Fruit fly (Drosophila melanogaster) whole organism, embryonic: Measurements from ENCODE around the gene CG13008.

Source experiments
- Adf1 ChIP-seq: fragments of 200-800 bp; sonication (Bioruptor generic); IDR thresholded peaks from 2 replicates; pipeline ENCODE4 v1.3.6; 2022; ENCODE audit warnings: missing biosample characterization, missing genetic modification characterization
- CG10543 ChIP-seq: fragments of 200-800 bp; sonication (Bioruptor generic); optimal IDR thresholded peaks from 3 replicates; lab custom pipeline; 2017; ENCODE audit warnings: missing biosample characterization, mild to moderate bottlenecking, missing genetic modification characterization, moderate library complexity
- CG11093 ChIP-seq: fragments of 200-800 bp; sonication (Bioruptor generic); IDR thresholded peaks from 3 replicates; pipeline ENCODE4 v1.3.6; 2022; ENCODE audit warnings: missing biosample characterization, missing genetic modification characterization
- CG11398 ChIP-seq: fragments of 200-800 bp; sonication (Bioruptor generic); optimal IDR thresholded peaks from 2 replicates; lab custom pipeline; 2016; ENCODE audit warnings: missing biosample characterization, missing genetic modification characterization
- CG16813 ChIP-seq: fragments of 200-800 bp; sonication (Bioruptor generic); IDR thresholded peaks from 3 replicates; pipeline ENCODE4 v1.3.6; 2022; ENCODE audit warnings: missing biosample characterization, missing genetic modification characterization; ENCODE audit not compliant: partially characterized antibody
- CG17328 ChIP-seq: fragments of 200-800 bp; sonication (Bioruptor generic); IDR thresholded peaks from 2 replicates; pipeline ENCODE4 v1.3.6; 2022; ENCODE audit warnings: missing biosample characterization, missing genetic modification characterization
- CG17829 ChIP-seq: fragments of 200-800 bp; optimal IDR thresholded peaks from 2 replicates; lab custom pipeline; 2019; ENCODE audit warnings: missing biosample characterization, mild to moderate bottlenecking, missing genetic modification characterization, moderate library complexity
- CG18599 ChIP-seq: fragments of 200-800 bp; sonication (Bioruptor generic); optimal IDR thresholded peaks from 3 replicates; lab custom pipeline; 2017; ENCODE audit warnings: missing biosample characterization, missing genetic modification characterization, mild to moderate bottlenecking, moderate library complexity, missing genetic modification reagents
- CG2678 ChIP-seq: fragments of 200-800 bp; sonication (Bioruptor generic); optimal IDR thresholded peaks from 3 replicates; lab custom pipeline; 2019; ENCODE audit warnings: missing biosample characterization, mild to moderate bottlenecking, missing genetic modification characterization, moderate library complexity
- CG4854 ChIP-seq: fragments of 200-800 bp; sonication (Bioruptor generic); optimal IDR thresholded peaks from 2 replicates; lab custom pipeline; 2016; ENCODE audit warnings: missing biosample characterization, missing genetic modification characterization, inconsistent platforms
- CG6272 ChIP-seq: fragments of 200-800 bp; sonication (Bioruptor generic); IDR thresholded peaks from 2 replicates; pipeline ENCODE4 v1.3.6; 2022; ENCODE audit warnings: missing biosample characterization, missing genetic modification characterization
- CG7745 ChIP-seq: fragments of 200-800 bp; sonication (Bioruptor generic); optimal IDR thresholded peaks from 2 replicates; lab custom pipeline; 2018; ENCODE audit warnings: missing biosample characterization, mild to moderate bottlenecking, missing genetic modification characterization, moderate library complexity
- CG8089 ChIP-seq: fragments of 200-800 bp; sonication (Bioruptor generic); optimal IDR thresholded peaks from 3 replicates; lab custom pipeline; 2016; ENCODE audit warnings: missing biosample characterization, missing genetic modification characterization
- CG8388 ChIP-seq: fragments of 200-800 bp; sonication (Bioruptor generic); optimal IDR thresholded peaks from 2 replicates; lab custom pipeline; 2019; ENCODE audit warnings: missing biosample characterization, mild to moderate bottlenecking, missing genetic modification characterization, moderate library complexity
- CG9215 ChIP-seq: fragments of 200-800 bp; sonication (Bioruptor generic); IDR thresholded peaks from 2 replicates; pipeline ENCODE4 v1.3.6; 2022; ENCODE audit warnings: missing biosample characterization, missing genetic modification characterization
- Dbx ChIP-seq: fragments of 200-800 bp; sonication (Bioruptor generic); IDR thresholded peaks from 3 replicates; pipeline ENCODE4 v1.3.6; 2022; ENCODE audit warnings: missing biosample characterization, missing genetic modification characterization
- Dll ChIP-seq: fragments of 200-800 bp; sonication (Bioruptor generic); IDR thresholded peaks from 4 replicates; pipeline ENCODE4 v1.3.6; 2022; ENCODE audit warnings: missing biosample characterization, missing genetic modification characterization; ENCODE audit not compliant: partially characterized antibody
- Dp ChIP-seq: fragments of 200-800 bp; sonication (Bioruptor generic); optimal IDR thresholded peaks from 2 replicates; lab custom pipeline; 2018; ENCODE audit warnings: missing biosample characterization, mild to moderate bottlenecking, missing genetic modification characterization, moderate library complexity
- Dref ChIP-seq: fragments of 200-800 bp; sonication (Bioruptor generic); IDR thresholded peaks from 2 replicates; pipeline ENCODE4 v1.3.6; 2022; ENCODE audit warnings: missing biosample characterization, missing genetic modification characterization
- Fer1 ChIP-seq: fragments of 200-800 bp; sonication (Bioruptor generic); optimal IDR thresholded peaks from 2 replicates; lab custom pipeline; 2017; ENCODE audit warnings: missing biosample characterization, mild to moderate bottlenecking, missing genetic modification characterization
- GATAe ChIP-seq: fragments of 200-800 bp; sonication (Bioruptor generic); conservative IDR thresholded peaks from 2 replicates; pipeline ENCODE4 v1.3.6; 2022; ENCODE audit warnings: missing biosample characterization, missing genetic modification characterization
- HLHmδ ChIP-seq: fragments of 200-800 bp; sonication (Bioruptor generic); optimal IDR thresholded peaks from 2 replicates; lab custom pipeline; 2018; ENCODE audit warnings: missing biosample characterization, mild to moderate bottlenecking, missing genetic modification characterization, moderate library complexity
- Hr3 ChIP-seq: fragments of 200-800 bp; sonication (Bioruptor generic); optimal IDR thresholded peaks from 3 replicates; lab custom pipeline; 2016; ENCODE audit warnings: missing biosample characterization, missing genetic modification characterization
- Kr ChIP-seq: fragments of 200-800 bp; sonication (Bioruptor generic); optimal IDR thresholded peaks from 2 replicates; lab custom pipeline; 2017; ENCODE audit warnings: missing biosample characterization, mild to moderate bottlenecking, missing genetic modification characterization
- Nf-YA ChIP-seq: fragments of 200-800 bp; sonication (Bioruptor generic); IDR thresholded peaks from 2 replicates; pipeline ENCODE4 v1.3.6; 2022; ENCODE audit warnings: missing biosample characterization, missing genetic modification characterization
- Nf-YB ChIP-seq: fragments of 200-800 bp; sonication (Bioruptor generic); optimal IDR thresholded peaks from 3 replicates; lab custom pipeline; 2019; ENCODE audit warnings: missing biosample characterization, mild to moderate bottlenecking, missing genetic modification characterization, moderate library complexity
- Oaz ChIP-seq: fragments of 200-800 bp; sonication (Bioruptor generic); IDR thresholded peaks from 2 replicates; pipeline ENCODE4 v1.3.6; 2022; ENCODE audit warnings: missing biosample characterization, missing genetic modification characterization
- Pdp1 ChIP-seq, 2 experiments: fragments of 200-800 bp; sonication (Bioruptor generic); optimal IDR thresholded peaks; 3 replicates each; lab custom pipeline; 2016; ENCODE audit warnings: missing biosample characterization in 2 of 2, missing genetic modification characterization in 2 of 2, mild to moderate bottlenecking in 1 of 2, moderate library complexity in 1 of 2
- Ravus ChIP-seq: fragments of 200-800 bp; sonication (Bioruptor generic); IDR thresholded peaks from 2 replicates; pipeline ENCODE4 v1.3.6; 2022; ENCODE audit warnings: missing biosample characterization, missing genetic modification characterization
- Sox100B ChIP-seq: fragments of 200-800 bp; sonication (Bioruptor generic); optimal IDR thresholded peaks from 3 replicates; lab custom pipeline; 2018; ENCODE audit warnings: missing biosample characterization, mild to moderate bottlenecking, missing genetic modification characterization
- Sry-β ChIP-seq: fragments of 200-800 bp; sonication (Bioruptor generic); optimal IDR thresholded peaks from 2 replicates; lab custom pipeline; 2018; ENCODE audit warnings: missing biosample characterization, mild to moderate bottlenecking, missing genetic modification characterization, moderate library complexity
- Sry-δ ChIP-seq: fragments of 200-800 bp; sonication (Bioruptor generic); optimal IDR thresholded peaks from 2 replicates; lab custom pipeline; 2016; ENCODE audit warnings: missing biosample characterization, missing genetic modification characterization
- Usf ChIP-seq: fragments of 200-800 bp; sonication (Bioruptor generic); optimal IDR thresholded peaks from 2 replicates; lab custom pipeline; 2017; ENCODE audit warnings: missing genotype, missing biosample characterization, missing genetic modification characterization
- Vsx1 ChIP-seq: fragments of 200-800 bp; sonication (Bioruptor generic); optimal IDR thresholded peaks from 2 replicates; lab custom pipeline; 2017; ENCODE audit warnings: missing biosample characterization, mild to moderate bottlenecking, missing genetic modification characterization, missing genetic modification reagents
- ac ChIP-seq: fragments of 200-800 bp; sonication (Bioruptor generic); optimal IDR thresholded peaks from 3 replicates; lab custom pipeline; 2017; ENCODE audit warnings: missing biosample characterization, mild to moderate bottlenecking, missing genetic modification characterization
- crp ChIP-seq, 2 experiments: fragments of 200-800 bp; sonication (Bioruptor generic); optimal IDR thresholded peaks; 2 replicates in 1 of 2; 3 replicates in 1 of 2; lab custom pipeline; 2017; ENCODE audit warnings: missing biosample characterization in 2 of 2, missing genetic modification characterization in 2 of 2, mild to moderate bottlenecking in 1 of 2, moderate library complexity in 1 of 2
- emc ChIP-seq: fragments of 200-800 bp; sonication (Bioruptor generic); optimal IDR thresholded peaks from 2 replicates; lab custom pipeline; 2016; ENCODE audit warnings: missing biosample characterization, missing genetic modification characterization
- ems ChIP-seq: fragments of 200-800 bp; sonication (Bioruptor generic); optimal IDR thresholded peaks from 3 replicates; lab custom pipeline; 2016; ENCODE audit warnings: missing biosample characterization, missing genetic modification characterization
- exex ChIP-seq: fragments of 200-800 bp; sonication (Bioruptor generic); optimal IDR thresholded peaks from 4 replicates; lab custom pipeline; 2018; ENCODE audit warnings: missing biosample characterization, mild to moderate bottlenecking, missing genetic modification characterization, moderate library complexity
- fd64A ChIP-seq: fragments of 200-800 bp; sonication (Bioruptor generic); optimal IDR thresholded peaks from 3 replicates; lab custom pipeline; 2018; ENCODE audit warnings: missing biosample characterization, mild to moderate bottlenecking, missing genetic modification characterization
- hbn ChIP-seq: fragments of 200-800 bp; sonication (Bioruptor generic); IDR thresholded peaks from 2 replicates; pipeline ENCODE4 v1.3.6; 2022; ENCODE audit warnings: missing biosample characterization, missing genetic modification characterization; ENCODE audit not compliant: partially characterized antibody
- her ChIP-seq: fragments of 200-800 bp; sonication (Bioruptor generic); optimal IDR thresholded peaks from 2 replicates; lab custom pipeline; 2016; ENCODE audit warnings: missing biosample characterization, missing genetic modification characterization
- lbe ChIP-seq: fragments of 200-800 bp; sonication (Bioruptor generic); optimal IDR thresholded peaks from 2 replicates; lab custom pipeline; 2016; ENCODE audit warnings: missing biosample characterization, mild to moderate bottlenecking, missing genetic modification characterization
- mirr ChIP-seq: fragments of 200-800 bp; sonication (Bioruptor generic); optimal IDR thresholded peaks from 3 replicates; lab custom pipeline; 2018; ENCODE audit warnings: missing biosample characterization, mild to moderate bottlenecking, missing genetic modification characterization
- sens-2 ChIP-seq: fragments of 200-800 bp; sonication (Bioruptor generic); IDR thresholded peaks from 2 replicates; pipeline ENCODE4 v1.3.6; 2022; ENCODE audit warnings: missing biosample characterization, missing genetic modification characterization
- tup ChIP-seq: fragments of 200-800 bp; sonication (Bioruptor generic); optimal IDR thresholded peaks from 2 replicates; lab custom pipeline; 2016; ENCODE audit warnings: missing biosample characterization, mild to moderate bottlenecking, missing genetic modification characterization, moderate library complexity
- wor ChIP-seq: fragments of 200-800 bp; sonication (Bioruptor generic); IDR thresholded peaks from 2 replicates; pipeline ENCODE4 v1.3.6; 2022; ENCODE audit warnings: missing biosample characterization, missing genetic modification characterization
- z ChIP-seq: fragments of 200-800 bp; sonication (Bioruptor generic); IDR thresholded peaks from 3 replicates; pipeline ENCODE4 v1.3.6; 2022; ENCODE audit warnings: missing biosample characterization, missing genetic modification characterization

The CG13008 gene

dm6 chrX:16723203-16724173 lies 12.4 kb downstream of the CG13008 start (continued):
- TF ChIP-seq CG17328 (peak; percentile 76), Nf-YB (GFP tag; lab: Kevin White, UChicago) (peak; percentile 66), CG8388 (GFP tag; lab: Kevin White, UChicago) (peak; percentile 80), crp (GFP tag; optimal IDR thresholded peaks at IDR 0.05; lab: Kevin White, UChicago) (peak in 1 of 2 experiments; percentile 63), Vsx1 (GFP tag; lab: Kevin White, UChicago) (peak; percentile 51), lbe (no peak), HLHmδ (GFP tag; lab: Kevin White, UChicago) (no peak), tup (GFP tag; lab: Kevin White, UChicago) (no peak), z (GFP tag; lab: Robert Waterston, UW) (no peak), sens-2 (GFP tag; lab: Robert Waterston, UW) (no peak), Dref (no peak), exex (no peak), CG11398 (GFP tag; lab: Kevin White, UChicago) (no peak), Nf-YA (GFP tag; lab: Robert Waterston, UW) (no peak), Dll (GFP tag; lab: Robert Waterston, UW) (no peak), Fer1 (GFP tag; lab: Kevin White, UChicago) (peak; percentile 67), emc (GFP tag; lab: Kevin White, UChicago) (no peak), CG17829 (tag; lab: Kevin White, UChicago) (peak; percentile 66), Dbx (peak; percentile 40; the same call in 1 of the 3 replicates), Pdp1 (GFP tag; optimal IDR thresholded peaks at IDR 0.05; lab: Kevin White, UChicago) (peak; percentile 34 to 35), GATAe (GFP tag; lab: Robert Waterston, UW) (no peak), wor (GFP tag; lab: Robert Waterston, UW) (peak; percentile 55), Hr3 (GFP tag; lab: Kevin White, UChicago) (peak; percentile 70), ac (no peak), fd64A (GFP tag; lab: Kevin White, UChicago) (no peak), CG7745 (tag; lab: Kevin White, UChicago) (no peak), CG4854 (GFP tag; lab: Kevin White, UChicago) (no peak), CG18599 (GFP tag; lab: Kevin White, UChicago) (peak; percentile 75), hbn (no peak), her (no peak), ems (GFP tag; lab: Kevin White, UChicago) (no peak), Sry-δ (GFP tag; lab: Kevin White, UChicago) (no peak), CG8089 (GFP tag; lab: Kevin White, UChicago) (no peak), Usf (GFP tag; lab: Kevin White, UChicago) (peak; percentile 49), mirr (GFP tag; lab: Kevin White, UChicago) (no peak), CG9215 (GFP tag; lab: Robert Waterston, UW) (peak; percentile 82), Sry-β (no peak), Ravus (GFP tag; lab: Robert Waterston, UW) (peak; percentile 15; the same call in 1 of the 2 replicates), Oaz (GFP tag; lab: Robert Waterston, UW) (0 out of 2 replicates have a peak, but pooled peaks have one; percentile 30), CG6272 (no peak), Sox100B (GFP tag; lab: Kevin White, UChicago) (peak; percentile 65), Kr (no peak), CG16813 (GFP tag; lab: Robert Waterston, UW) (no peak), CG2678 (tag; lab: Kevin White, UChicago) (peak; percentile 76), CG10543 (GFP tag; lab: Kevin White, UChicago) (peak; percentile 38), CG11093 (GFP tag; lab: Robert Waterston, UW) (no peak), Dp (GFP tag; lab: Kevin White, UChicago) (no peak), Adf1 (peak; percentile 97)
